Worm (Caenorhabditis elegans) whole organism, L2 larva: Measurements from ENCODE around the gene myo-2.

Source experiments
- C34F6.9 ChIP-seq: fragments of 150-350 bp; optimal IDR thresholded peaks from 2 replicates; lab custom pipeline; 2014; ENCODE audit warnings: missing biosample characterization, missing genetic modification characterization
- F13H6.1 ChIP-seq: sonication (generic microtip); optimal IDR thresholded peaks from 2 replicates; lab custom pipeline; 2016; ENCODE audit warnings: missing genetic modification characterization, missing compliant biosample characterization
- R02D3.7 ChIP-seq: fragments of 150-350 bp; optimal IDR thresholded peaks from 2 replicates; lab custom pipeline; 2014; ENCODE audit warnings: missing biosample characterization, missing genetic modification characterization
- Y55F3AM.14 ChIP-seq: fragments of 200-800 bp; sonication (Bioruptor generic); optimal IDR thresholded peaks from 2 replicates; lab custom pipeline; 2018; ENCODE audit warnings: mild to moderate bottlenecking, missing genetic modification characterization, missing compliant biosample characterization
- ZK546.5 ChIP-seq: sonication (generic microtip); optimal IDR thresholded peaks from 2 replicates; lab custom pipeline; 2017; ENCODE audit warnings: missing biosample characterization, missing genetic modification characterization
- alr-1 ChIP-seq: fragments of 150-350 bp; optimal IDR thresholded peaks from 2 replicates; lab custom pipeline; 2014; ENCODE audit warnings: missing biosample characterization, missing genetic modification characterization
- aly-2 ChIP-seq: fragments of 150-350 bp; optimal IDR thresholded peaks from 2 replicates; lab custom pipeline; 2014; ENCODE audit warnings: missing biosample characterization, missing genetic modification characterization
- ama-1 ChIP-seq: fragments of 150-350 bp; optimal IDR thresholded peaks from 2 replicates; lab custom pipeline; 2018; ENCODE audit warnings: inconsistent platforms
- ceh-82 ChIP-seq: fragments of 150-350 bp; optimal IDR thresholded peaks from 2 replicates; lab custom pipeline; 2014; ENCODE audit warnings: missing biosample characterization, missing genetic modification characterization
- crh-2 ChIP-seq: sonication (generic microtip); optimal IDR thresholded peaks from 2 replicates; lab custom pipeline; 2017; ENCODE audit warnings: missing biosample characterization, missing genetic modification characterization
- egl-27 ChIP-seq: sonication (generic microtip); optimal IDR thresholded peaks from 3 replicates; lab custom pipeline; 2017; ENCODE audit warnings: missing biosample characterization, missing genetic modification reagents, missing genetic modification characterization
- elt-1 ChIP-seq: fragments of 150-350 bp; optimal IDR thresholded peaks from 2 replicates; lab custom pipeline; 2014; ENCODE audit warnings: missing biosample characterization, missing genetic modification characterization
- elt-3 ChIP-seq: sonication (generic microtip); optimal IDR thresholded peaks from 2 replicates; lab custom pipeline; 2017; ENCODE audit warnings: missing biosample characterization, missing genetic modification characterization
- fos-1 ChIP-seq: fragments of 150-350 bp; optimal IDR thresholded peaks from 2 replicates; lab custom pipeline; 2014; ENCODE audit warnings: missing biosample characterization, missing genetic modification characterization
- gmeb-1 ChIP-seq: fragments of 150-350 bp; optimal IDR thresholded peaks from 2 replicates; lab custom pipeline; 2014; ENCODE audit warnings: missing biosample characterization, missing genetic modification characterization
- lin-11 ChIP-seq: fragments of 150-350 bp; sonication (generic microtip); optimal IDR thresholded peaks from 2 replicates; lab custom pipeline; 2014; ENCODE audit warnings: missing biosample characterization, missing genetic modification characterization, inconsistent platforms, mixed read lengths
- lin-13 ChIP-seq: fragments of 150-350 bp; optimal IDR thresholded peaks from 2 replicates; lab custom pipeline; 2014; ENCODE audit warnings: missing biosample characterization, missing genetic modification reagents, missing genetic modification characterization
- mab-5 ChIP-seq: fragments of 150-350 bp; optimal IDR thresholded peaks from 2 replicates; lab custom pipeline; 2014; ENCODE audit warnings: missing biosample characterization, missing genetic modification characterization
- mbf-1 ChIP-seq: sonication (generic microtip); optimal IDR thresholded peaks from 2 replicates; lab custom pipeline; 2017; ENCODE audit warnings: missing biosample characterization, missing genetic modification characterization
- mdl-1 ChIP-seq, 2 experiments: fragments of 150-350 bp in 1 of 2; sonication (generic microtip) in 1 of 2; optimal IDR thresholded peaks; 2 replicates each; lab custom pipeline; 2017; ENCODE audit warnings: missing biosample characterization in 2 of 2, missing genetic modification characterization in 2 of 2
- nhr-10 ChIP-seq: sonication (generic microtip); optimal IDR thresholded peaks from 2 replicates; lab custom pipeline; 2017; ENCODE audit warnings: missing biosample characterization, missing genetic modification characterization
- nhr-11 ChIP-seq: fragments of 150-350 bp; optimal IDR thresholded peaks from 2 replicates; lab custom pipeline; 2014; ENCODE audit warnings: missing biosample characterization, missing genetic modification characterization
- nhr-12 ChIP-seq: fragments of 150-350 bp; optimal IDR thresholded peaks from 2 replicates; lab custom pipeline; 2014; ENCODE audit warnings: missing biosample characterization, missing genetic modification characterization
- nhr-129 ChIP-seq: fragments of 150-350 bp; optimal IDR thresholded peaks from 2 replicates; lab custom pipeline; 2014; ENCODE audit warnings: missing biosample characterization, missing genetic modification characterization
- nhr-21 ChIP-seq: fragments of 150-350 bp; optimal IDR thresholded peaks from 2 replicates; lab custom pipeline; 2014; ENCODE audit warnings: missing biosample characterization, missing genetic modification characterization
- nhr-23 ChIP-seq: fragments of 150-350 bp; optimal IDR thresholded peaks from 2 replicates; lab custom pipeline; 2014; ENCODE audit warnings: missing biosample characterization, missing genetic modification reagents, missing genetic modification characterization
- nhr-237 ChIP-seq: fragments of 150-350 bp; optimal IDR thresholded peaks from 2 replicates; lab custom pipeline; 2014; ENCODE audit warnings: missing biosample characterization, missing genetic modification characterization
- nhr-25 ChIP-seq: fragments of 150-350 bp; sonication (generic microtip); optimal IDR thresholded peaks from 3 replicates; lab custom pipeline; 2014; ENCODE audit warnings: missing biosample characterization, missing genetic modification characterization
- nhr-6 ChIP-seq: fragments of 150-350 bp; optimal IDR thresholded peaks from 2 replicates; lab custom pipeline; 2014; ENCODE audit warnings: missing biosample characterization, missing genetic modification characterization
- nhr-77 ChIP-seq: fragments of 150-350 bp; optimal IDR thresholded peaks from 2 replicates; lab custom pipeline; 2014; ENCODE audit warnings: missing biosample characterization, missing genetic modification characterization
- peb-1 ChIP-seq: fragments of 150-350 bp; optimal IDR thresholded peaks from 2 replicates; lab custom pipeline; 2014; ENCODE audit warnings: missing biosample characterization, missing genetic modification characterization
- sem-4 ChIP-seq: fragments of 150-350 bp; optimal IDR thresholded peaks from 2 replicates; lab custom pipeline; 2014; ENCODE audit warnings: missing biosample characterization, missing genetic modification reagents, missing genetic modification characterization
- skn-1 ChIP-seq: sonication (generic microtip); optimal IDR thresholded peaks from 2 replicates; lab custom pipeline; 2017; ENCODE audit warnings: missing biosample characterization, missing genetic modification characterization
- sma-3 ChIP-seq: sonication (generic microtip); optimal IDR thresholded peaks from 2 replicates; lab custom pipeline; 2016; ENCODE audit warnings: missing genetic modification reagents, missing genetic modification characterization, missing compliant biosample characterization
- sma-9 ChIP-seq, 2 experiments: fragments of 150-350 bp in 1 of 2; sonication (generic microtip) in 1 of 2; optimal IDR thresholded peaks; 2 replicates each; lab custom pipeline; 2014 to 2016; ENCODE audit warnings: missing genetic modification characterization in 2 of 2, mild to moderate bottlenecking in 1 of 2, missing biosample characterization in 1 of 2, missing compliant biosample characterization in 1 of 2, missing genetic modification reagents in 1 of 2, moderate library complexity in 1 of 2
- snpc-4 ChIP-seq: fragments of 150-350 bp; optimal IDR thresholded peaks from 2 replicates; lab custom pipeline; 2014; ENCODE audit warnings: missing biosample characterization, missing genetic modification characterization
- unc-55 ChIP-seq: fragments of 150-350 bp; sonication (generic microtip); optimal IDR thresholded peaks from 3 replicates; lab custom pipeline; 2014; ENCODE audit warnings: missing biosample characterization, missing genetic modification reagents, missing genetic modification characterization
- unc-62 ChIP-seq: fragments of 150-350 bp; optimal IDR thresholded peaks from 2 replicates; lab custom pipeline; 2014; ENCODE audit warnings: missing biosample characterization, missing genetic modification reagents, missing genetic modification characterization
- zag-1 ChIP-seq: fragments of 150-350 bp; optimal IDR thresholded peaks from 2 replicates; lab custom pipeline; 2014; ENCODE audit warnings: missing biosample characterization, missing genetic modification characterization
- ztf-1 ChIP-seq: fragments of 200-800 bp; sonication (Bioruptor generic); conservative IDR thresholded peaks from 2 replicates; pipeline ENCODE4 v1.3.6; 2022; ENCODE audit warnings: missing genetic modification characterization, missing compliant biosample characterization
- ztf-11 ChIP-seq: sonication (generic microtip); optimal IDR thresholded peaks from 2 replicates; lab custom pipeline; 2017; ENCODE audit warnings: missing biosample characterization, missing genetic modification characterization
- ztf-4 ChIP-seq: fragments of 150-350 bp; optimal IDR thresholded peaks from 2 replicates; lab custom pipeline; 2014; ENCODE audit warnings: missing biosample characterization, missing genetic modification characterization

myo-2 gene

DNA sequence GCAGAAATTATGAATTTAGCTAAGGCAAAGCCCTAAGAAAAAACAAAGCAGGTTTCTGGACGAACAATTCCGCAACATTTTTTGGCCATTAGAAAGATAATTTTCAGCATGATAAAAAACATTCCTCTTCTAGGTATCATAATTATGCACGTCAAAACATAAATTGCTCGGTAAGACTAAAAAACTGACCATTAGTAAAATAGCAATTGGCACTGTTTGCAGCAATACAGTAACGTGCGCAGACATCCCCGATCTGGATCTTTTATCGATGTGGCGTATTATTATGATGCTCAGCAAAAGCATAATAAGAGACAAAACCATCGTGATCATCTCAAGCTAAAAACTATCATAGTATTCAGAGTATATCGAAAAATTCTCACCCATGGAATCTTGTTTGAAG lies 8.6 kb downstream of the myo-2 start:
- TF ChIP-seq nhr-21 (tag; lab: Kevin White, UChicago): no peak
- TF ChIP-seq elt-1 (tag; lab: Kevin White, UChicago): no peak
- TF ChIP-seq crh-2 (tag; lab: Kevin White, UChicago): no peak
- no peak for TF ChIP-seq ztf-11 (tag; lab: Kevin White, UChicago)
- no peak for TF ChIP-seq nhr-23 (tag; lab: Kevin White, UChicago)
- no peak for TF ChIP-seq peb-1
- no peak for TF ChIP-seq zag-1
- TF ChIP-seq ama-1 (lab: Kevin White, UChicago): no peak
- no peak for TF ChIP-seq sem-4 (tag; lab: Kevin White, UChicago)

ce11 chrX:12477341-12477740 lies 9.5 kb downstream of the myo-2 start, which contains the start of gene F45E6.1:
TSS of gene F45E6.1 (minus strand) at chrX:12477441.
- TF ChIP-seq R02D3.7 (tag; lab: Kevin White, UChicago) (no peak), lin-13 (no peak), unc-62 (GFP tag; lab: Kevin White, UChicago) (no peak), ztf-11 (tag; lab: Kevin White, UChicago) (no peak), aly-2 (tag; lab: Kevin White, UChicago) (no peak), F13H6.1 (tag; lab: Kevin White, UChicago) (no peak), mab-5 (tag; lab: Kevin White, UChicago) (no peak), crh-2 (tag; lab: Kevin White, UChicago) (no peak), mdl-1 (tag; optimal IDR thresholded peaks at IDR 0.05; lab: Kevin White, UChicago) (no peak), egl-27 (tag; lab: Kevin White, UChicago) (no peak), C34F6.9 (no peak), ztf-1 (no peak), mbf-1 (no peak), nhr-23 (tag; lab: Kevin White, UChicago) (no peak), ztf-4 (tag; lab: Kevin White, UChicago) (no peak), nhr-11 (tag; lab: Kevin White, UChicago) (no peak), elt-3 (tag; lab: Kevin White, UChicago) (no peak), nhr-237 (tag; lab: Kevin White, UChicago) (no peak), nhr-129 (no peak), alr-1 (tag; lab: Kevin White, UChicago) (no peak)

ce11 chrX:12478465-12478864 lies 10.6 kb downstream of the myo-2 start:
- TF ChIP-seq egl-27 (tag; lab: Kevin White, UChicago): no peak
- no peak for TF ChIP-seq snpc-4
- TF ChIP-seq Y55F3AM.14 (GFP tag; lab: Kevin White, UChicago): no peak
- no peak for TF ChIP-seq ztf-4 (tag; lab: Kevin White, UChicago)
- TF ChIP-seq elt-3 (tag; lab: Kevin White, UChicago): no peak
- TF ChIP-seq gmeb-1: no peak
- TF ChIP-seq unc-55 (GFP tag; lab: Kevin White, UChicago): no peak
- TF ChIP-seq nhr-6 (tag; lab: Kevin White, UChicago): no peak
- TF ChIP-seq ceh-82 (tag; lab: Kevin White, UChicago): no peak
- TF ChIP-seq ztf-11 (tag; lab: Kevin White, UChicago): no peak
- no peak for TF ChIP-seq nhr-25 (tag; lab: Kevin White, UChicago)
- no peak for TF ChIP-seq sma-9 (GFP tag; optimal IDR thresholded peaks at IDR 0.05; lab: Kevin White, UChicago)
- no peak for TF ChIP-seq sma-9 (tag; optimal IDR thresholded peaks at IDR 0.05; lab: Kevin White, UChicago)
- no peak for TF ChIP-seq elt-1 (tag; lab: Kevin White, UChicago)

ce11 chrX:12479027-12479426 lies 11.2 kb downstream of the myo-2 start:
- no peak for TF ChIP-seq ZK546.5 (tag; lab: Kevin White, UChicago)
- TF ChIP-seq ztf-4 (tag; lab: Kevin White, UChicago): no peak
- no peak for TF ChIP-seq mdl-1 (tag; optimal IDR thresholded peaks at IDR 0.05; lab: Kevin White, UChicago)
- TF ChIP-seq mbf-1: no peak
- TF ChIP-seq crh-2 (tag; lab: Kevin White, UChicago): no peak
- TF ChIP-seq nhr-25 (tag; lab: Kevin White, UChicago): no peak

- TF ChIP-seq nhr-6 (tag; lab: Kevin White, UChicago) (peak; percentile 31), ztf-4 (tag; lab: Kevin White, UChicago) (peak; percentile 52), skn-1 (no peak), F13H6.1 (tag; lab: Kevin White, UChicago) (peak; percentile 95), sma-9 (GFP tag; optimal IDR thresholded peaks at IDR 0.05; lab: Kevin White, UChicago) (peak; percentile 85), sma-9 (tag; optimal IDR thresholded peaks at IDR 0.05; lab: Kevin White, UChicago) (no peak), zag-1 (peak; percentile 90), nhr-237 (tag; lab: Kevin White, UChicago) (no peak), egl-27 (tag; lab: Kevin White, UChicago) (peak; percentile 40), nhr-77 (tag; lab: Kevin White, UChicago) (no peak), R02D3.7 (tag; lab: Kevin White, UChicago) (no peak), nhr-129 (peak; percentile 86), lin-13 (peak; percentile 85), nhr-12 (tag; lab: Kevin White, UChicago) (no peak), lin-11 (peak; percentile 61), nhr-10 (tag; lab: Kevin White, UChicago) (no peak), unc-55 (GFP tag; lab: Kevin White, UChicago) (peak; percentile 76), elt-3 (tag; lab: Kevin White, UChicago) (no peak), fos-1 (tag; lab: Kevin White, UChicago) (peak; percentile 72), ZK546.5 (tag; lab: Kevin White, UChicago) (no peak), ama-1 (lab: Kevin White, UChicago) (no peak), sma-3 (GFP tag; lab: Kevin White, UChicago) (peak; percentile 93), alr-1 (tag; lab: Kevin White, UChicago) (no peak), nhr-21 (tag; lab: Kevin White, UChicago) (peak; percentile 73), crh-2 (tag; lab: Kevin White, UChicago) (peak; percentile 84)
These were observed 12.7 kb downstream of the myo-2 start, which contains the start of gene atf-6 for ce11 chrX:12480447-12480998. TSS of gene atf-6 (plus strand) at chrX:12480948.
